Worm (Caenorhabditis elegans): ENCODE results near the gene egl-27.

DNA sequence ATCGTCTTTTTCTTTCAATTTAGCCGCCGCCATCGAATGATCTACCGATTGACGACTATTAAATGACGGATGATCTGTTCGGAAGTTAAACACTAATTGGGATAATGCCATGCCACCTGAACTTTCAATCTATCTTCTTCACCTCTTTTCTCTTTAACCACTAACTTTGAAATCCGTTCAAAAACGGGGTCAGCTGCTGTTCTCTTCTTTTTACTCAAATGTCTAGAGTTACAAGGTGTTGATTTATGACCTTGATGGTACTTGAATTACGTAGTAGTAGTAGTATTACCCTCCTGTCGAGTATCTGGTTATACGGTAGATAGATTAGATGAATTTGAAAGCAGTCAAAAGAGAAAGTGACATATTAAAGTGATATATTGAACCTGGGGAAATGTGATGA, 13.7 kb upstream of the egl-27 start:
- no peak for TF ChIP-seq W03F9.2 (tag; optimal IDR thresholded peaks at IDR 0.05)
- TF ChIP-seq him-1 (tag; optimal IDR thresholded peaks at IDR 0.05): no peak
- no peak for TF ChIP-seq dao-5 (tag; optimal IDR thresholded peaks at IDR 0.05)
